Fruit fly (Drosophila melanogaster) S2 (cell line): ENCODE measurements around the gene CG32440.

Source experiments
- CG8478 ChIP-seq: fragments of >200 bp; optimal IDR thresholded peaks from 2 replicates; lab custom pipeline; 2018
- CTCF ChIP-seq, 2 experiments: fragments of >200 bp; optimal IDR thresholded peaks; 2 replicates each; lab custom pipeline; 2018

DNA sequence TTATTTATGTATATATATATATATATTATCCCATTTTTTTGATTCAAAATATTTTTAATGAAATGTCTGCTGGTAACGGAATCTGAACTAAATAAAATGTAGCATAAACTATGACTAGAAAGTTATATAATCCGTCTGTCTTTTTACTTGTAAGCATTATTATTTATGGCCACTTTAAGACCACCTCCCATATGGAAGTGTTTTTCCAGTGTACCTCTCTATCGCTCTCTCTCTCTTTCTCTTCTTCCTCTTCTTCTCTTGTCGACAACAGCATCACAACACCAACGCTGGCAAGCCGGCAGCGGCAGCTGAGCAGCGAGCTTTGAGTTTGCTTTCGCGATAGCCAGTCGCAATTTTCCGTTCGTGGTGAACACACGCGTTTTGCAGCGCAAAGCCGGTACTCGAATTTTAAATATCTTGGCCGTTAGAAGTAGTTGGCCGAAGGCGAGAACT is 22.2 kb downstream of the CG32440 start, which contains the start of gene rgn:
- TF ChIP-seq CTCF (optimal IDR thresholded peaks at IDR 0.05; lab: Kevin White, UChicago) (no peak), CG8478 (lab: Kevin White, UChicago) (no peak)
